Worm (Caenorhabditis elegans): Measurements from ENCODE around the gene Y4C6B.1.
A peak's percentile ranks its signal among the peaks of the same experiment; 100 is the strongest.
"Not testable (repeated sequence)": the region's sequence is repeated elsewhere in the genome, so short reads cannot be mapped to it uniquely, and the experiment has no call there.

Gene Y4C6B.1

ce11 chrIV:5350480-5351193, 3.7 kb upstream of the Y4C6B.1 start, which contains the start of gene gba-4:
Gene gba-4 (minus strand): TSS chrIV:5350897.
- TF ChIP-seq daf-16 (GFP tag; optimal IDR thresholded peaks at IDR 0.05): not testable (repeated sequence)
- TF ChIP-seq daf-16 (tag; optimal IDR thresholded peaks at IDR 0.05): peak; percentile 40
- peak; percentile 30 for TF ChIP-seq hlh-11 (tag; optimal IDR thresholded peaks at IDR 0.05)
- peak; percentile 62 for TF ChIP-seq dmd-6 (GFP tag; IDR thresholded peaks at IDR 0.05)
- peak; percentile 83 for TF ChIP-seq aha-1 (tag)
- TF ChIP-seq pqm-1 (tag; optimal IDR thresholded peaks at IDR 0.05): peak; percentile 84
- peak; percentile 74 for TF ChIP-seq dve-1 (tag; optimal IDR thresholded peaks at IDR 0.05; ENCODE audit: insufficient read depth)
- TF ChIP-seq nhr-28 (tag; optimal IDR thresholded peaks at IDR 0.05): peak; percentile 35

ce11 chrIV:5353364-5353763, 924 bp upstream of the Y4C6B.1 start, which contains the start of gene Y4C6B.7:
Gene Y4C6B.7 (minus strand): TSS chrIV:5353464.
- TF ChIP-seq mdl-1 (tag; optimal IDR thresholded peaks at IDR 0.05): no peak
- peak; percentile 46 for TF ChIP-seq aha-1 (tag)

- peak in 1 of 2 experiments; percentile 96 for TF ChIP-seq unc-62 (GFP tag; optimal IDR thresholded peaks at IDR 0.05 in 1 of 2)
- TF ChIP-seq unc-62 (tag; optimal IDR thresholded peaks at IDR 0.05): no peak
- TF ChIP-seq egl-27 (tag; optimal IDR thresholded peaks at IDR 0.05): no peak
- no peak for TF ChIP-seq dve-1 (tag; optimal IDR thresholded peaks at IDR 0.05; ENCODE audit: insufficient read depth)
Measured at ce11 chrIV:5354564-5354963, 276 bp downstream of the Y4C6B.1 start.

- no peak for TF ChIP-seq T26A8.4 (GFP tag; IDR thresholded peaks at IDR 0.05)
- no peak for TF ChIP-seq nhr-111 (GFP tag; optimal IDR thresholded peaks at IDR 0.05)
- no peak for TF ChIP-seq Y105C5A.15 (GFP tag; IDR thresholded peaks at IDR 0.05)
- no peak for TF ChIP-seq dmd-8 (GFP tag; IDR thresholded peaks at IDR 0.05)
- TF ChIP-seq fos-1 (tag; optimal IDR thresholded peaks at IDR 0.05): no peak
- TF ChIP-seq nhr-25 (tag; optimal IDR thresholded peaks at IDR 0.05; ENCODE audit: borderline replicate concordance, insufficient read depth): no peak
- no peak for TF ChIP-seq mxl-3 (GFP tag; optimal IDR thresholded peaks at IDR 0.05)
- no peak for TF ChIP-seq mep-1 (tag; optimal IDR thresholded peaks at IDR 0.05)
- TF ChIP-seq F37D6.2 (tag; optimal IDR thresholded peaks at IDR 0.05): no peak
- TF ChIP-seq dve-1 (tag; optimal IDR thresholded peaks at IDR 0.05; ENCODE audit: insufficient read depth): no peak
- TF ChIP-seq R02D3.7 (tag; optimal IDR thresholded peaks at IDR 0.05): no peak
- TF ChIP-seq ctbp-1 (GFP tag; IDR thresholded peaks at IDR 0.05): no peak
- TF ChIP-seq madf-9 (GFP tag; conservative IDR thresholded peaks at IDR 0.05): no peak
- no peak for TF ChIP-seq nhr-42 (GFP tag; IDR thresholded peaks at IDR 0.05)
- TF ChIP-seq Y75B8A.6 (GFP tag; IDR thresholded peaks at IDR 0.05): no peak
- TF ChIP-seq zip-2 (tag; optimal IDR thresholded peaks at IDR 0.05): no peak
- no peak for TF ChIP-seq nhr-28 (tag; optimal IDR thresholded peaks at IDR 0.05)
- no peak for TF ChIP-seq lin-29 (GFP tag; IDR thresholded peaks at IDR 0.05)
Measured at ce11 chrIV:5360533-5360932, 6.2 kb downstream of the Y4C6B.1 start, which contains the start of gene F41H10.5. Gene F41H10.5 (plus strand): TSS chrIV:5360907.

ce11 chrIV:5364135-5364609, 9.9 kb downstream of the Y4C6B.1 start, which contains the start of the genes hda-6 and F41H10.4:
Gene hda-6 (minus strand): TSS chrIV:5364306.
Gene F41H10.4 (plus strand): TSS chrIV:5364559.
- TF ChIP-seq F44E2.7 (GFP tag; IDR thresholded peaks at IDR 0.05) (no peak), pqm-1 (tag; optimal IDR thresholded peaks at IDR 0.05) (no peak), R02D3.7 (tag; optimal IDR thresholded peaks at IDR 0.05) (no peak), hif-1 (tag; optimal IDR thresholded peaks at IDR 0.05) (peak in 1 of 2 experiments; percentile 78), lsy-2 (tag; optimal IDR thresholded peaks at IDR 0.05) (peak in 1 of 2 experiments; percentile 91), lin-29 (GFP tag; IDR thresholded peaks at IDR 0.05) (no peak), zag-1 (tag; optimal IDR thresholded peaks at IDR 0.05) (no peak), ztf-7 (tag; optimal IDR thresholded peaks at IDR 0.05) (no peak), Y5F2A.4 (GFP tag; optimal IDR thresholded peaks at IDR 0.05) (no peak), spr-1 (tag; optimal IDR thresholded peaks at IDR 0.05) (peak; percentile 18), daf-16 (GFP tag; optimal IDR thresholded peaks at IDR 0.05) (peak in 1 of 2 experiments; percentile 83), daf-16 (tag; optimal IDR thresholded peaks at IDR 0.05) (peak; percentile 71), arid-1 (GFP tag; conservative IDR thresholded peaks at IDR 0.05) (0 out of 2 replicates have a peak, but pooled peaks have one; percentile 27), ces-1 (GFP tag; optimal IDR thresholded peaks at IDR 0.05) (no peak), sdz-12 (GFP tag; optimal IDR thresholded peaks at IDR 0.05) (no peak), mxl-3 (GFP tag; optimal IDR thresholded peaks at IDR 0.05) (peak; percentile 68), F10B5.3 (tag; optimal IDR thresholded peaks at IDR 0.05) (no peak), mdt-29 (GFP tag; IDR thresholded peaks at IDR 0.05) (no peak), jun-1 (tag; optimal IDR thresholded peaks at IDR 0.05) (no peak), aly-2 (tag; optimal IDR thresholded peaks at IDR 0.05) (no peak)
